Fruit fly (Drosophila melanogaster): ENCODE measurements around the gene CG10466.

- TF ChIP-seq CG7556 (GFP tag; optimal IDR thresholded peaks at IDR 0.05) (no peak), vvl (GFP tag; IDR thresholded peaks at IDR 0.05) (no peak), Sry-β (GFP tag; optimal IDR thresholded peaks at IDR 0.05) (no peak)
Observed at dm6 chr2L:19774278-19774677, 17.6 kb upstream of the CG10466 start.
